Fruit fly (Drosophila melanogaster): ENCODE measurements around the gene Mettl14.

The Mettl14 gene

dm6 chr2L:8296395-8296794 lies 11.8 kb upstream of the Mettl14 start (continued):
- no peak for TF ChIP-seq NfI (GFP tag; optimal IDR thresholded peaks at IDR 0.05)
- TF ChIP-seq CTCF (GFP tag; optimal IDR thresholded peaks at IDR 0.05), result no peak
- TF ChIP-seq Med (GFP tag), result peak; percentile 41
- no peak for TF ChIP-seq CG30403 (GFP tag; optimal IDR thresholded peaks at IDR 0.05)
- no peak for TF ChIP-seq CG14710 (tag; optimal IDR thresholded peaks at IDR 0.05)
- TF ChIP-seq Blimp-1 (GFP tag; optimal IDR thresholded peaks at IDR 0.05), result no peak
- TF ChIP-seq grau (tag; optimal IDR thresholded peaks at IDR 0.05), result no peak
- TF ChIP-seq oc (tag; optimal IDR thresholded peaks at IDR 0.05), result peak; percentile 22
- peak; percentile 11 for TF ChIP-seq CG7556 (GFP tag; optimal IDR thresholded peaks at IDR 0.05)
- peak; percentile 5 for TF ChIP-seq gem (tag; optimal IDR thresholded peaks at IDR 0.05)
- no peak for TF ChIP-seq lab (GFP tag; optimal IDR thresholded peaks at IDR 0.05)
- TF ChIP-seq HLH3B (GFP tag; IDR thresholded peaks at IDR 0.05), result no peak
- peak; percentile 14 for TF ChIP-seq CG7745 (tag; optimal IDR thresholded peaks at IDR 0.05)
- no peak for TF ChIP-seq CG4282 (GFP tag; optimal IDR thresholded peaks at IDR 0.05)
- TF ChIP-seq Optix (GFP tag; IDR thresholded peaks at IDR 0.05), result no peak
- no peak for TF ChIP-seq Dip2 (GFP tag; IDR thresholded peaks at IDR 0.05)
- TF ChIP-seq gcm (GFP tag; optimal IDR thresholded peaks at IDR 0.05), result no peak
- TF ChIP-seq CG4360 (GFP tag; IDR thresholded peaks at IDR 0.05), result peak; percentile 94
- TF ChIP-seq Neu2 (GFP tag; optimal IDR thresholded peaks at IDR 0.05; ENCODE audit: borderline replicate concordance), result no peak
- TF ChIP-seq sqz (GFP tag; optimal IDR thresholded peaks at IDR 0.05), result peak; percentile 33
- no peak for TF ChIP-seq CG4854 (GFP tag; optimal IDR thresholded peaks at IDR 0.05)
- no peak for TF ChIP-seq ash1 (GFP tag; optimal IDR thresholded peaks at IDR 0.05)
- no peak for TF ChIP-seq pros (GFP tag; optimal IDR thresholded peaks at IDR 0.05)
- peak; percentile 78 for TF ChIP-seq zf30C (GFP tag; optimal IDR thresholded peaks at IDR 0.05)
- peak; percentile 31; the same call in 1 of the 2 replicates for TF ChIP-seq chm (GFP tag; IDR thresholded peaks at IDR 0.05)
- TF ChIP-seq CG2120 (GFP tag; optimal IDR thresholded peaks at IDR 0.05), result no peak
- TF ChIP-seq CG5245 (GFP tag; optimal IDR thresholded peaks at IDR 0.05), result no peak
- TF ChIP-seq run (tag; optimal IDR thresholded peaks at IDR 0.05), result no peak
- 0 out of 2 replicates have a peak, but pooled peaks have one; percentile 22 for TF ChIP-seq Rfx (GFP tag; IDR thresholded peaks at IDR 0.05)
- TF ChIP-seq Oli (tag; optimal IDR thresholded peaks at IDR 0.05), result no peak
- TF ChIP-seq CG13894 (tag; optimal IDR thresholded peaks at IDR 0.05), result peak; percentile 24
- TF ChIP-seq cg (GFP tag; optimal IDR thresholded peaks at IDR 0.05), result peak; percentile 64
- no peak for TF ChIP-seq CG14965 (GFP tag; optimal IDR thresholded peaks at IDR 0.05; ENCODE audit: borderline replicate concordance)
- TF ChIP-seq Bteb2 (GFP tag; optimal IDR thresholded peaks at IDR 0.05), result no peak
- TF ChIP-seq NFAT (GFP tag; IDR thresholded peaks at IDR 0.05), result 0 out of 2 replicates have a peak, but pooled peaks have one; percentile 9
- TF ChIP-seq Hmr (GFP tag; optimal IDR thresholded peaks at IDR 0.05), result no peak
- TF ChIP-seq CG2712 (tag; optimal IDR thresholded peaks at IDR 0.05), result no peak
- no peak for TF ChIP-seq zfh1 (GFP tag; IDR thresholded peaks at IDR 0.05)
- no peak for TF ChIP-seq Vsx1 (GFP tag; optimal IDR thresholded peaks at IDR 0.05)
- TF ChIP-seq CG6791 (GFP tag; IDR thresholded peaks at IDR 0.05; ENCODE audit: partially characterized antibody), result 0 out of 3 replicates have a peak, but pooled peaks have one; percentile 13
- TF ChIP-seq CG8281 (tag; optimal IDR thresholded peaks at IDR 0.05), result no peak
- TF ChIP-seq grn (GFP tag; optimal IDR thresholded peaks at IDR 0.05), result no peak

dm6 chr2L:8297070-8297469 lies 11.2 kb upstream of the Mettl14 start:
- TF ChIP-seq bowl (GFP tag; IDR thresholded peaks at IDR 0.05), result 0 out of 2 replicates have a peak, but pooled peaks have one; percentile 8
- peak; percentile 72 for TF ChIP-seq pros (GFP tag; optimal IDR thresholded peaks at IDR 0.05)
- peak in 1 of 2 experiments; percentile 37 for TF ChIP-seq crp (GFP tag; optimal IDR thresholded peaks at IDR 0.05)
- peak; percentile 20; the same call in 1 of the 2 replicates for TF ChIP-seq CG32767 (GFP tag; IDR thresholded peaks at IDR 0.05)
- TF ChIP-seq twi (tag; optimal IDR thresholded peaks at IDR 0.05), result peak; percentile 17
- TF ChIP-seq Six4 (GFP tag; optimal IDR thresholded peaks at IDR 0.05), result no peak
- TF ChIP-seq CG10321 (GFP tag; IDR thresholded peaks at IDR 0.05), result no peak
- TF ChIP-seq insv (GFP tag; optimal IDR thresholded peaks at IDR 0.05), result peak; percentile 56 to 88
- TF ChIP-seq CG34224 (GFP tag; IDR thresholded peaks at IDR 0.05; ENCODE audit: partially characterized antibody), result 0 out of 3 replicates have a peak, but pooled peaks have one; percentile 18
- peak; percentile 83 for TF ChIP-seq seq (GFP tag; IDR thresholded peaks at IDR 0.05)
- TF ChIP-seq Med (GFP tag), result peak; percentile 24
- peak; percentile 73 for TF ChIP-seq Deaf1 (tag; optimal IDR thresholded peaks at IDR 0.05)
- TF ChIP-seq lola (GFP tag; optimal IDR thresholded peaks at IDR 0.05), result no peak
